Fruit fly (Drosophila melanogaster) whole organism, embryonic: ENCODE measurements around the gene Hsdl2.

ENCODE experiments used
- CG32532 ChIP-seq: fragments of 200-800 bp; sonication (Bioruptor generic); IDR thresholded peaks from 2 replicates; pipeline ENCODE4 v1.3.6; 2022; ENCODE audit warnings: missing biosample characterization, missing genetic modification characterization
- CG4730 ChIP-seq: fragments of 200-800 bp; sonication (Bioruptor generic); IDR thresholded peaks from 2 replicates; pipeline ENCODE4 v1.3.6; 2022; ENCODE audit warnings: missing biosample characterization, missing genetic modification characterization
- CG4854 ChIP-seq: fragments of 200-800 bp; sonication (Bioruptor generic); optimal IDR thresholded peaks from 2 replicates; lab custom pipeline; 2016; ENCODE audit warnings: missing biosample characterization, missing genetic modification characterization, inconsistent platforms
- CG7271 ChIP-seq: fragments of 200-800 bp; sonication (Bioruptor generic); optimal IDR thresholded peaks from 2 replicates; lab custom pipeline; 2018; ENCODE audit warnings: missing biosample characterization, mild to moderate bottlenecking, missing genetic modification characterization, moderate library complexity
- cwo ChIP-seq: fragments of 200-800 bp; sonication (Bioruptor generic); optimal IDR thresholded peaks from 3 replicates; lab custom pipeline; 2017; ENCODE audit warnings: missing biosample characterization, missing genetic modification characterization, mild to moderate bottlenecking, moderate library complexity, missing genetic modification reagents
- dan ChIP-seq: fragments of 200-800 bp; sonication (Bioruptor generic); IDR thresholded peaks from 2 replicates; pipeline ENCODE4 v1.3.6; 2022; ENCODE audit warnings: missing biosample characterization, missing genetic modification characterization
- dimm ChIP-seq: fragments of 200-800 bp; sonication (Bioruptor generic); IDR thresholded peaks from 2 replicates; pipeline ENCODE4 v1.3.6; 2022; ENCODE audit warnings: missing biosample characterization, missing genetic modification characterization
- gcm ChIP-seq: fragments of 200-800 bp; sonication (Bioruptor generic); optimal IDR thresholded peaks from 2 replicates; lab custom pipeline; 2019; ENCODE audit warnings: missing biosample characterization, mild to moderate bottlenecking, missing genetic modification characterization, moderate library complexity
- hkb ChIP-seq, 2 experiments: fragments of 200-800 bp in 1 of 2; fragments of >200 bp in 1 of 2; sonication (Bioruptor generic) in 1 of 2; IDR thresholded peaks in 1 of 2; optimal IDR thresholded peaks in 1 of 2; 2 replicates each; pipeline versions ENCODE4 v1.3.6 to Lab custom; 2017 to 2022; ENCODE audit warnings: missing biosample characterization in 1 of 2, missing genetic modification characterization in 1 of 2
- nmo ChIP-seq: fragments of 200-800 bp; sonication (Bioruptor generic); optimal IDR thresholded peaks from 2 replicates; lab custom pipeline; 2018; ENCODE audit warnings: missing biosample characterization, mild to moderate bottlenecking, missing genetic modification characterization, moderate library complexity
- sna ChIP-seq: fragments of 200-800 bp; sonication (Bioruptor generic); IDR thresholded peaks from 2 replicates; pipeline ENCODE4 v1.3.6; 2022; ENCODE audit warnings: missing biosample characterization, missing genetic modification characterization; ENCODE audit not compliant: partially characterized antibody

DNA sequence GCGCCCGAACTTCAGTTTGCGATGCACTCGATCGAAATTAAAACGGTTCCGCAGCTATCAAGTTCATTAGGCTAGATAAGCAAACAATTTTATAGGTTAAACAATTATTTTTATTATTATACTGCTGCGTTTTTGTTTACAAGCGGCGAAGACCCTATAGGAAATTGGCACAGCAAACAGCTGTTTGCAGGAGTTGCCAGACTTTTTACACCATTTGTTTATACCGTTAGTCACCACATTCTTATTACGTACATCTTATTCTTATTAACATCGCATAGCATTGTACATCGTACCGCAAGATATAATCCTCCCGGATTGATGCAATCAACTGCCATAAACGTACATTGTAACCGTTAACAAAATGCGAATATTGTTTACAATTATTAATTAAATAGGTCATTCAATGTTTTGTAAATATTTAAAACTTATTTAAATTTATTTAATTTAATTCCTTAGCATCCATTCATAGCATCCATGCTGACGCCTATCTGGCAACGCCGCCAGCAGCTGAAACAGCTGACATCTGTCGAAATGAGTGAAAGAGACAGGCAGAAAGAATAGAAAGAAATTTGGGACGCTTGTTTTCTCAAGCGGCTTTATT lies 29.4 kb downstream of the Hsdl2 start, which contains the start of the genes CROT and CG12877:
- TF ChIP-seq dimm (GFP tag; lab: Robert Waterston, UW) (peak; percentile 29; the same call in 1 of the 2 replicates), nmo (GFP tag; lab: Kevin White, UChicago) (peak; percentile 91), CG7271 (tag; lab: Kevin White, UChicago) (no peak), CG4854 (GFP tag; lab: Kevin White, UChicago) (peak; percentile 16), dan (GFP tag; lab: Robert Waterston, UW) (no peak), CG4730 (GFP tag; lab: Robert Waterston, UW) (peak; percentile 72), CG32532 (peak; percentile 84), hkb (optimal IDR thresholded peaks at IDR 0.05; lab: Kevin White, UChicago) (no peak), hkb (GFP tag; IDR thresholded peaks at IDR 0.05; lab: Robert Waterston, UW) (peak; percentile 72), gcm (peak; percentile 63), cwo (peak; percentile 46), sna (GFP tag; lab: Robert Waterston, UW) (no peak)
